Fruit fly (Drosophila melanogaster): ENCODE results near the gene CG6293.

Gene CG6293

dm6 chr3R:10276002-10276401 lies 35.4 kb downstream of the CG6293 start (continued):
- peak in 1 of 2 experiments; percentile 33 for TF ChIP-seq Hr51 (GFP tag; optimal IDR thresholded peaks at IDR 0.05)
- peak; percentile 8 for TF ChIP-seq CoRest (tag; optimal IDR thresholded peaks at IDR 0.05)
- TF ChIP-seq CG12659 (GFP tag; optimal IDR thresholded peaks at IDR 0.05), result no peak
- TF ChIP-seq CG13123 (GFP tag; optimal IDR thresholded peaks at IDR 0.05), result no peak
- no peak for TF ChIP-seq usp (GFP tag; optimal IDR thresholded peaks at IDR 0.05)
- peak; percentile 26 for TF ChIP-seq grau (tag; optimal IDR thresholded peaks at IDR 0.05)
- no peak for TF ChIP-seq HLHmδ (GFP tag; optimal IDR thresholded peaks at IDR 0.05)
- TF ChIP-seq dpn (GFP tag; optimal IDR thresholded peaks at IDR 0.05), result no peak
- TF ChIP-seq fd102C (GFP tag; optimal IDR thresholded peaks at IDR 0.05), result no peak
- TF ChIP-seq Med (GFP tag), result peak; percentile 68
- TF ChIP-seq CTCF (GFP tag; optimal IDR thresholded peaks at IDR 0.05), result no peak
- TF ChIP-seq Sin3A (optimal IDR thresholded peaks at IDR 0.05), result no peak
- peak; percentile 20 for TF ChIP-seq Blimp-1 (GFP tag; optimal IDR thresholded peaks at IDR 0.05)
- no peak for TF ChIP-seq shn (GFP tag; optimal IDR thresholded peaks at IDR 0.05)
- no peak for TF ChIP-seq Lim3 (GFP tag; IDR thresholded peaks at IDR 0.05)
- TF ChIP-seq CG4617 (GFP tag; optimal IDR thresholded peaks at IDR 0.05; ENCODE audit: borderline replicate concordance), result no peak
- peak; percentile 45; the same call in 1 of the 3 replicates for TF ChIP-seq dysf (GFP tag; IDR thresholded peaks at IDR 0.05)
- no peak for TF ChIP-seq Mes4 (GFP tag; optimal IDR thresholded peaks at IDR 0.05)
- no peak for TF ChIP-seq bcd (GFP tag; optimal IDR thresholded peaks at IDR 0.05)
- no peak for TF ChIP-seq lbe (GFP tag; optimal IDR thresholded peaks at IDR 0.05)
- TF ChIP-seq Sox102F (GFP tag; optimal IDR thresholded peaks at IDR 0.05), result peak; percentile 42
- TF ChIP-seq crp (GFP tag; optimal IDR thresholded peaks at IDR 0.05), result no peak
- TF ChIP-seq CG8944 (GFP tag; optimal IDR thresholded peaks at IDR 0.05), result no peak
- TF ChIP-seq zfh2 (GFP tag; optimal IDR thresholded peaks at IDR 0.05), result no peak
- peak; percentile 15 for TF ChIP-seq CG30403 (GFP tag; optimal IDR thresholded peaks at IDR 0.05)
- no peak for TF ChIP-seq so (GFP tag; IDR thresholded peaks at IDR 0.05)
- no peak for TF ChIP-seq lola (GFP tag; optimal IDR thresholded peaks at IDR 0.05)
- TF ChIP-seq CG2116 (GFP tag; optimal IDR thresholded peaks at IDR 0.05), result no peak
- TF ChIP-seq CG11723 (GFP tag; optimal IDR thresholded peaks at IDR 0.05), result no peak
- TF ChIP-seq CG17359 (tag; optimal IDR thresholded peaks at IDR 0.05), result peak; percentile 19
- no peak for TF ChIP-seq dmrt11E (tag; optimal IDR thresholded peaks at IDR 0.05)
- TF ChIP-seq kni (GFP tag; optimal IDR thresholded peaks at IDR 0.05), result no peak
- no peak for TF ChIP-seq fd96Cb (tag; optimal IDR thresholded peaks at IDR 0.05)
- TF ChIP-seq Mad (GFP tag; optimal IDR thresholded peaks at IDR 0.05), result no peak
- no peak for TF ChIP-seq ind (GFP tag; optimal IDR thresholded peaks at IDR 0.05)
- TF ChIP-seq bsh (GFP tag; optimal IDR thresholded peaks at IDR 0.05), result peak in 1 of 2 experiments; percentile 21
- TF ChIP-seq phol (tag; optimal IDR thresholded peaks at IDR 0.05), result peak; percentile 28
- TF ChIP-seq vnd (GFP tag; IDR thresholded peaks at IDR 0.05; ENCODE audit: partially characterized antibody), result no peak
- no peak for TF ChIP-seq tx (GFP tag; optimal IDR thresholded peaks at IDR 0.05)
- no peak for TF ChIP-seq tna (GFP tag; IDR thresholded peaks at IDR 0.05; ENCODE audit: partially characterized antibody)
- no peak for TF ChIP-seq maf-S (GFP tag; optimal IDR thresholded peaks at IDR 0.05)
- no peak for TF ChIP-seq Hsf (GFP tag; optimal IDR thresholded peaks at IDR 0.05)
- no peak for TF ChIP-seq Gug (GFP tag; IDR thresholded peaks at IDR 0.05)
- no peak for TF ChIP-seq hbn (GFP tag; IDR thresholded peaks at IDR 0.05; ENCODE audit: partially characterized antibody)
- no peak for TF ChIP-seq HLH3B (GFP tag; IDR thresholded peaks at IDR 0.05)
- TF ChIP-seq zf30C (GFP tag; optimal IDR thresholded peaks at IDR 0.05), result no peak
- TF ChIP-seq ara (GFP tag; IDR thresholded peaks at IDR 0.05), result no peak
- TF ChIP-seq dmrt99B (tag; optimal IDR thresholded peaks at IDR 0.05), result peak; percentile 40
- no peak for TF ChIP-seq B-H1 (GFP tag; IDR thresholded peaks at IDR 0.05)
- TF ChIP-seq sc (optimal IDR thresholded peaks at IDR 0.05), result no peak
- TF ChIP-seq sc (GFP tag; optimal IDR thresholded peaks at IDR 0.05), result no peak

Measured in whole organism, embryonic.